Fruit fly (Drosophila melanogaster): Measurements from ENCODE around the gene Manf.

Gene Manf

dm6 chr3R:16331809-16332343 lies 17.3 kb upstream of the Manf start (continued):
- TF ChIP-seq bcd (GFP tag; optimal IDR thresholded peaks at IDR 0.05) = peak; percentile 38
- peak; percentile 16 for TF ChIP-seq tap (tag; optimal IDR thresholded peaks at IDR 0.05)
- peak; percentile 44 for TF ChIP-seq CG30431 (GFP tag; optimal IDR thresholded peaks at IDR 0.05)
- TF ChIP-seq CG10462 (GFP tag; optimal IDR thresholded peaks at IDR 0.05) = peak; percentile 23
- TF ChIP-seq sima (GFP tag; optimal IDR thresholded peaks at IDR 0.05) = no peak
- TF ChIP-seq nerfin-2 (GFP tag; IDR thresholded peaks at IDR 0.05; ENCODE audit: partially characterized antibody) = no peak
- peak; percentile 87 for TF ChIP-seq CG17568 (GFP tag; optimal IDR thresholded peaks at IDR 0.05)
- TF ChIP-seq Poxn (GFP tag; IDR thresholded peaks at IDR 0.05) = no peak
- peak in 1 of 2 experiments; percentile 41 for TF ChIP-seq insv (GFP tag; optimal IDR thresholded peaks at IDR 0.05)
- no peak for TF ChIP-seq D (optimal IDR thresholded peaks at IDR 0.05)
- TF ChIP-seq D (GFP tag; optimal IDR thresholded peaks at IDR 0.05) = peak; percentile 55
- no peak for TF ChIP-seq gt (GFP tag; IDR thresholded peaks at IDR 0.05)
- TF ChIP-seq Doc2 (GFP tag; IDR thresholded peaks at IDR 0.05) = no peak
- peak; percentile 50 for TF ChIP-seq CG2712 (tag; optimal IDR thresholded peaks at IDR 0.05)
- TF ChIP-seq fd64A (GFP tag; optimal IDR thresholded peaks at IDR 0.05) = peak; percentile 70
- TF ChIP-seq CG7839 (tag; optimal IDR thresholded peaks at IDR 0.05) = peak; percentile 22
- TF ChIP-seq lmd (GFP tag; IDR thresholded peaks at IDR 0.05) = no peak
- no peak for TF ChIP-seq CG16813 (GFP tag; IDR thresholded peaks at IDR 0.05; ENCODE audit: partially characterized antibody)
- peak; percentile 37 for TF ChIP-seq CG17186 (GFP tag; optimal IDR thresholded peaks at IDR 0.05)
- TF ChIP-seq CG42726 (GFP tag; IDR thresholded peaks at IDR 0.05; ENCODE audit: partially characterized antibody) = no peak
- TF ChIP-seq Rfx (GFP tag; IDR thresholded peaks at IDR 0.05) = peak; percentile 62; the same call in 1 of the 2 replicates
- peak; percentile 67 for TF ChIP-seq schlank (tag; optimal IDR thresholded peaks at IDR 0.05)
- peak; percentile 7; the same call in 1 of the 2 replicates for TF ChIP-seq al (GFP tag; IDR thresholded peaks at IDR 0.05)
- no peak for TF ChIP-seq C15 (GFP tag; IDR thresholded peaks at IDR 0.05)
- TF ChIP-seq D19B (GFP tag; optimal IDR thresholded peaks at IDR 0.05) = no peak
- no peak for TF ChIP-seq Chrac-16 (GFP tag; optimal IDR thresholded peaks at IDR 0.05)
- no peak for TF ChIP-seq zf30C (GFP tag; optimal IDR thresholded peaks at IDR 0.05)
- peak; percentile 23; the same call in 1 of the 2 replicates for TF ChIP-seq sens-2 (GFP tag; IDR thresholded peaks at IDR 0.05)
- no peak for TF ChIP-seq nmo (GFP tag; optimal IDR thresholded peaks at IDR 0.05)
- no peak for TF ChIP-seq dan (GFP tag; IDR thresholded peaks at IDR 0.05)
- no peak for TF ChIP-seq chn (GFP tag; optimal IDR thresholded peaks at IDR 0.05)
- no peak for TF ChIP-seq Adf1 (GFP tag; IDR thresholded peaks at IDR 0.05)
- TF ChIP-seq pb (GFP tag; optimal IDR thresholded peaks at IDR 0.05) = peak; percentile 15
- peak; percentile 60 for TF ChIP-seq nom (GFP tag; optimal IDR thresholded peaks at IDR 0.05)
- no peak for TF ChIP-seq Dll (GFP tag; IDR thresholded peaks at IDR 0.05; ENCODE audit: partially characterized antibody)
- no peak for TF ChIP-seq CG17612 (GFP tag; IDR thresholded peaks at IDR 0.05)
- TF ChIP-seq CG17912 (GFP tag; optimal IDR thresholded peaks at IDR 0.05) = peak; percentile 36
- TF ChIP-seq Dek (tag; optimal IDR thresholded peaks at IDR 0.05) = no peak
- peak; percentile 36; the same call in 1 of the 3 replicates for TF ChIP-seq row (GFP tag; IDR thresholded peaks at IDR 0.05)
- TF ChIP-seq Dad (GFP tag; optimal IDR thresholded peaks at IDR 0.05) = no peak
- TF ChIP-seq CG2202 (tag; optimal IDR thresholded peaks at IDR 0.05) = peak; percentile 88
- no peak for TF ChIP-seq Aef1 (GFP tag; IDR thresholded peaks at IDR 0.05)
- TF ChIP-seq repo (GFP tag; optimal IDR thresholded peaks at IDR 0.05) = no peak
- no peak for TF ChIP-seq br (optimal IDR thresholded peaks at IDR 0.05)
- peak; percentile 60; the same call in 1 of the 2 replicates for TF ChIP-seq danr (GFP tag; IDR thresholded peaks at IDR 0.05)
- TF ChIP-seq Fer3 (tag; optimal IDR thresholded peaks at IDR 0.05) = peak; percentile 39
- TF ChIP-seq CG3163 (GFP tag; optimal IDR thresholded peaks at IDR 0.05) = peak; percentile 21
- no peak for TF ChIP-seq trem (tag; optimal IDR thresholded peaks at IDR 0.05)
- peak; percentile 73 for TF ChIP-seq CG9727 (GFP tag; optimal IDR thresholded peaks at IDR 0.05)
- TF ChIP-seq Elba2 (GFP tag; optimal IDR thresholded peaks at IDR 0.05) = no peak
- no peak for TF ChIP-seq fd102C (GFP tag; optimal IDR thresholded peaks at IDR 0.05)
- TF ChIP-seq jumu (GFP tag; optimal IDR thresholded peaks at IDR 0.05) = peak; percentile 28
